Fruit fly (Drosophila melanogaster): ENCODE results near the gene CRAT.

dm6 chr3R:6399289-6399688 lies 23.4 kb upstream of the CRAT start:
- TF ChIP-seq CG10348 (GFP tag; IDR thresholded peaks at IDR 0.05), result no peak
- no peak for TF ChIP-seq CG34367 (tag; optimal IDR thresholded peaks at IDR 0.05)
- no peak for TF ChIP-seq Ets98B (GFP tag; IDR thresholded peaks at IDR 0.05)
- TF ChIP-seq CG8301 (tag; optimal IDR thresholded peaks at IDR 0.05), result no peak
- TF ChIP-seq CG4496 (GFP tag; IDR thresholded peaks at IDR 0.05), result no peak
